Fruit fly (Drosophila melanogaster) whole organism, embryonic: ENCODE measurements around the gene Pif1A.

Experiments
- C15 ChIP-seq: fragments of 200-800 bp; sonication (Bioruptor generic); IDR thresholded peaks from 3 replicates; pipeline ENCODE4 v1.3.6; 2022; ENCODE audit warnings: missing biosample characterization, missing genetic modification characterization
- CG10209 ChIP-seq: fragments of 200-800 bp; sonication (Bioruptor generic); optimal IDR thresholded peaks from 3 replicates; lab custom pipeline; 2017; ENCODE audit warnings: missing biosample characterization, mild to moderate bottlenecking, missing genetic modification characterization, missing genetic modification reagents
- CG10321 ChIP-seq: fragments of 200-800 bp; sonication (Bioruptor generic); IDR thresholded peaks from 2 replicates; pipeline ENCODE4 v1.3.6; 2022; ENCODE audit warnings: missing biosample characterization, missing genetic modification characterization
- CG10654 ChIP-seq: fragments of 200-800 bp; sonication (Bioruptor generic); optimal IDR thresholded peaks from 2 replicates; lab custom pipeline; 2016; ENCODE audit warnings: missing biosample characterization, missing genetic modification characterization
- CG12219 ChIP-seq: fragments of 200-800 bp; sonication (Bioruptor generic); optimal IDR thresholded peaks from 3 replicates; lab custom pipeline; 2018; ENCODE audit warnings: missing biosample characterization, mild to moderate bottlenecking, missing genetic modification characterization
- CG13287 ChIP-seq: fragments of 200-800 bp; sonication (Bioruptor generic); IDR thresholded peaks from 2 replicates; pipeline ENCODE4 v1.3.6; 2022; ENCODE audit warnings: missing biosample characterization, missing genetic modification characterization; ENCODE audit not compliant: partially characterized antibody
- CG13624 ChIP-seq: fragments of 200-800 bp; sonication (Bioruptor generic); optimal IDR thresholded peaks from 2 replicates; lab custom pipeline; 2016; ENCODE audit warnings: missing biosample characterization, missing genetic modification characterization
- CG16813 ChIP-seq: fragments of 200-800 bp; sonication (Bioruptor generic); IDR thresholded peaks from 3 replicates; pipeline ENCODE4 v1.3.6; 2022; ENCODE audit warnings: missing biosample characterization, missing genetic modification characterization; ENCODE audit not compliant: partially characterized antibody
- CG17385 ChIP-seq: fragments of 200-800 bp; sonication (Bioruptor generic); optimal IDR thresholded peaks from 3 replicates; lab custom pipeline; 2018; ENCODE audit warnings: missing biosample characterization, mild to moderate bottlenecking, missing genetic modification characterization
- CG1792 ChIP-seq: fragments of 200-800 bp; sonication (Bioruptor generic); optimal IDR thresholded peaks from 2 replicates; lab custom pipeline; 2016; ENCODE audit warnings: missing biosample characterization, missing genetic modification characterization
- CG18476 ChIP-seq: fragments of 200-800 bp; sonication (Bioruptor generic); optimal IDR thresholded peaks from 2 replicates; lab custom pipeline; 2016; ENCODE audit warnings: missing biosample characterization, mild to moderate bottlenecking, missing genetic modification characterization
- CG2199 ChIP-seq: fragments of 200-800 bp; sonication (Bioruptor generic); IDR thresholded peaks from 3 replicates; pipeline ENCODE4 v1.3.6; 2022; ENCODE audit warnings: missing biosample characterization, missing genetic modification characterization
- CG2202 ChIP-seq: fragments of 200-800 bp; sonication (Bioruptor generic); optimal IDR thresholded peaks from 2 replicates; lab custom pipeline; 2018; ENCODE audit warnings: missing biosample characterization, mild to moderate bottlenecking, missing genetic modification characterization
- CG5245 ChIP-seq: fragments of 200-800 bp; sonication (Bioruptor generic); optimal IDR thresholded peaks from 3 replicates; lab custom pipeline; 2016; ENCODE audit warnings: missing biosample characterization, missing genetic modification characterization
- CG6175 ChIP-seq: fragments of 200-800 bp; sonication (Bioruptor generic); IDR thresholded peaks from 3 replicates; pipeline ENCODE4 v1.3.6; 2022; ENCODE audit warnings: missing biosample characterization, missing genetic modification characterization
- CG7556 ChIP-seq: fragments of 200-800 bp; sonication (Bioruptor generic); optimal IDR thresholded peaks from 2 replicates; lab custom pipeline; 2017; ENCODE audit warnings: missing biosample characterization, mild to moderate bottlenecking, missing genetic modification characterization
- CG8290 ChIP-seq, 3 experiments: fragments of 200-800 bp; sonication (Bioruptor generic); optimal IDR thresholded peaks; 2 replicates each; lab custom pipeline; 2016 to 2019; ENCODE audit warnings: missing biosample characterization in 3 of 3, missing genetic modification characterization in 3 of 3, mild to moderate bottlenecking in 2 of 3, moderate library complexity in 1 of 3
- CG9437 ChIP-seq: fragments of 200-800 bp; sonication (Bioruptor generic); optimal IDR thresholded peaks from 2 replicates; lab custom pipeline; 2018; ENCODE audit warnings: missing biosample characterization, mild to moderate bottlenecking, missing genetic modification characterization
- CG9797 ChIP-seq: fragments of 200-800 bp; sonication (Bioruptor generic); optimal IDR thresholded peaks from 3 replicates; lab custom pipeline; 2018; ENCODE audit warnings: missing biosample characterization, mild to moderate bottlenecking, missing genetic modification characterization
- Dp ChIP-seq: fragments of 200-800 bp; sonication (Bioruptor generic); optimal IDR thresholded peaks from 2 replicates; lab custom pipeline; 2018; ENCODE audit warnings: missing biosample characterization, mild to moderate bottlenecking, missing genetic modification characterization, moderate library complexity
- Kr ChIP-seq: fragments of 200-800 bp; sonication (Bioruptor generic); optimal IDR thresholded peaks from 2 replicates; lab custom pipeline; 2017; ENCODE audit warnings: missing biosample characterization, mild to moderate bottlenecking, missing genetic modification characterization
- MBD-R2 ChIP-seq: fragments of 200-800 bp; sonication (Bioruptor generic); IDR thresholded peaks from 2 replicates; pipeline ENCODE4 v1.3.6; 2022; ENCODE audit warnings: missing biosample characterization, missing genetic modification characterization
- Max ChIP-seq: fragments of 200-800 bp; sonication (Bioruptor generic); optimal IDR thresholded peaks from 2 replicates; lab custom pipeline; 2016; ENCODE audit warnings: missing biosample characterization, mild to moderate bottlenecking, missing genetic modification characterization
- Oaz ChIP-seq: fragments of 200-800 bp; sonication (Bioruptor generic); IDR thresholded peaks from 2 replicates; pipeline ENCODE4 v1.3.6; 2022; ENCODE audit warnings: missing biosample characterization, missing genetic modification characterization
- Six4 ChIP-seq: fragments of 200-800 bp; sonication (Bioruptor generic); optimal IDR thresholded peaks from 2 replicates; lab custom pipeline; 2016; ENCODE audit warnings: missing biosample characterization, missing genetic modification characterization
- Tbp ChIP-seq: fragments of >200 bp; optimal IDR thresholded peaks from 2 replicates; lab custom pipeline; 2018; ENCODE audit warnings: missing biosample characterization, missing genetic modification characterization
- Vsx1 ChIP-seq: fragments of 200-800 bp; sonication (Bioruptor generic); optimal IDR thresholded peaks from 2 replicates; lab custom pipeline; 2017; ENCODE audit warnings: missing biosample characterization, mild to moderate bottlenecking, missing genetic modification characterization, missing genetic modification reagents
- YL-1 ChIP-seq: fragments of 200-800 bp; sonication (Bioruptor generic); optimal IDR thresholded peaks from 3 replicates; lab custom pipeline; 2017; ENCODE audit warnings: missing biosample characterization, mild to moderate bottlenecking, missing genetic modification characterization
- abd-A ChIP-seq: fragments of 200-800 bp; sonication (Bioruptor generic); optimal IDR thresholded peaks from 3 replicates; lab custom pipeline; 2019; ENCODE audit warnings: missing biosample characterization, mild to moderate bottlenecking, missing genetic modification characterization, moderate library complexity
- ase ChIP-seq: fragments of 200-800 bp; sonication (Bioruptor generic); IDR thresholded peaks from 3 replicates; pipeline ENCODE4 v1.3.6; 2022; ENCODE audit warnings: missing biosample characterization, missing genetic modification characterization
- bcd ChIP-seq: fragments of 200-800 bp; sonication (Bioruptor generic); optimal IDR thresholded peaks from 2 replicates; lab custom pipeline; 2017; ENCODE audit warnings: missing biosample characterization, mild to moderate bottlenecking, missing genetic modification characterization
- br ChIP-seq: fragments of >200 bp; optimal IDR thresholded peaks from 2 replicates; lab custom pipeline; 2017
- caup ChIP-seq: fragments of 200-800 bp; sonication (Bioruptor generic); optimal IDR thresholded peaks from 3 replicates; lab custom pipeline; 2017; ENCODE audit warnings: missing biosample characterization, mild to moderate bottlenecking, missing genetic modification characterization, moderate library complexity; ENCODE audit not compliant: severe bottlenecking
- ci ChIP-seq: fragments of 200-800 bp; sonication (Bioruptor generic); IDR thresholded peaks from 3 replicates; pipeline ENCODE4 v1.3.6; 2022; ENCODE audit warnings: missing biosample characterization, missing genetic modification characterization
- dm ChIP-seq: fragments of 200-800 bp; sonication (Bioruptor generic); optimal IDR thresholded peaks from 3 replicates; lab custom pipeline; 2016; ENCODE audit warnings: missing biosample characterization, missing genetic modification characterization
- dmrt11E ChIP-seq: fragments of 200-800 bp; sonication (Bioruptor generic); optimal IDR thresholded peaks from 3 replicates; lab custom pipeline; 2018; ENCODE audit warnings: missing biosample characterization, mild to moderate bottlenecking, missing genetic modification characterization, moderate library complexity
- dpn ChIP-seq, 2 experiments: fragments of 200-800 bp; sonication (Bioruptor generic); optimal IDR thresholded peaks; 3 replicates each; lab custom pipeline; 2016; ENCODE audit warnings: missing biosample characterization in 2 of 2, missing genetic modification characterization in 2 of 2
- dysf ChIP-seq: fragments of 200-800 bp; sonication (Bioruptor generic); IDR thresholded peaks from 3 replicates; pipeline ENCODE4 v1.3.6; 2022; ENCODE audit warnings: missing biosample characterization, missing genetic modification characterization
- ems ChIP-seq: fragments of 200-800 bp; sonication (Bioruptor generic); optimal IDR thresholded peaks from 3 replicates; lab custom pipeline; 2016; ENCODE audit warnings: missing biosample characterization, missing genetic modification characterization
- fru ChIP-seq: fragments of >200 bp; optimal IDR thresholded peaks from 2 replicates; lab custom pipeline; 2017
- ham ChIP-seq: fragments of 200-800 bp; sonication (Bioruptor generic); IDR thresholded peaks from 2 replicates; pipeline ENCODE4 v1.3.6; 2022; ENCODE audit warnings: missing biosample characterization, missing genetic modification characterization
- kah ChIP-seq: fragments of 200-800 bp; sonication (Bioruptor generic); optimal IDR thresholded peaks from 2 replicates; lab custom pipeline; 2018; ENCODE audit warnings: missing biosample characterization, mild to moderate bottlenecking, missing genetic modification characterization
- ken ChIP-seq: fragments of 200-800 bp; sonication (Bioruptor generic); IDR thresholded peaks from 3 replicates; pipeline ENCODE4 v1.3.6; 2022; ENCODE audit warnings: missing biosample characterization, missing genetic modification characterization
- nom ChIP-seq: fragments of 200-800 bp; sonication (Bioruptor generic); optimal IDR thresholded peaks from 2 replicates; lab custom pipeline; 2017; ENCODE audit warnings: missing biosample characterization, missing genetic modification characterization, mild to moderate bottlenecking, moderate library complexity, missing genetic modification reagents
- org-1 ChIP-seq: fragments of 200-800 bp; sonication (Bioruptor generic); optimal IDR thresholded peaks from 2 replicates; lab custom pipeline; 2017; ENCODE audit warnings: missing biosample characterization, missing genetic modification characterization
- sisA ChIP-seq: fragments of 200-800 bp; sonication (Bioruptor generic); IDR thresholded peaks from 2 replicates; pipeline ENCODE4 v1.3.6; 2022; ENCODE audit warnings: missing biosample characterization, missing genetic modification characterization
- sna ChIP-seq: fragments of 200-800 bp; sonication (Bioruptor generic); IDR thresholded peaks from 2 replicates; pipeline ENCODE4 v1.3.6; 2022; ENCODE audit warnings: missing biosample characterization, missing genetic modification characterization; ENCODE audit not compliant: partially characterized antibody
- stwl ChIP-seq: fragments of 200-800 bp; sonication (Bioruptor generic); optimal IDR thresholded peaks from 3 replicates; lab custom pipeline; 2018; ENCODE audit warnings: missing biosample characterization, mild to moderate bottlenecking, missing genetic modification characterization, moderate library complexity
- tap ChIP-seq: fragments of 200-800 bp; optimal IDR thresholded peaks from 3 replicates; lab custom pipeline; 2019; ENCODE audit warnings: missing biosample characterization, mild to moderate bottlenecking, missing genetic modification characterization, moderate library complexity
- tna ChIP-seq: fragments of 200-800 bp; sonication (Bioruptor generic); IDR thresholded peaks from 2 replicates; pipeline ENCODE4 v1.3.6; 2022; ENCODE audit warnings: missing biosample characterization, missing genetic modification characterization; ENCODE audit not compliant: partially characterized antibody
- vnd ChIP-seq: fragments of 200-800 bp; sonication (Bioruptor generic); IDR thresholded peaks from 3 replicates; pipeline ENCODE4 v1.3.6; 2022; ENCODE audit warnings: missing biosample characterization, missing genetic modification characterization; ENCODE audit not compliant: partially characterized antibody

The Pif1A gene

DNA sequence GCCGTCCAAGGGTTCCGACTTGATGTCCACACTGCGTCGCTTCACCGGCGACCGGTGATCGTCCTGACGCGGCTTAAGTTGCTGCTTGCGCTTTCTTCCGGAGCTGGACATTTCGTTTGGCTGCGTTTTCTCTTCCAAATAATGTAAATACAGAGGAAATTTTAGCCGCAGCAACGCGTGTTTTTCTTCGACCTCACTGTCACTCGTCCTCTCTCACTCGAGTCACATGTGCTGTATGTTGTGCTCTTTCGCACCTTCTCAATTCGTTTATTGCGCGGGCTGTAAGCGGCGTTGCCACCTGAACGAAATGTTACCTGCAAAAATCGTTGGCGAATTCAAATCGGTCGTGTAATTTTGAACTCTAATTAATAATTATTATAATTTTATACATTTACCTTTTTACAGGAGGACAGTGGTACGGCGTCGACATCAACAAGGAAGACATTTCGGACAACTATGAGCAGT lies 4.4 kb upstream of the Pif1A start, which contains the start of gene CG9839 (continued):
- no peak for TF ChIP-seq tap
- no peak for TF ChIP-seq CG2202 (tag; lab: Kevin White, UChicago)
- no peak for TF ChIP-seq Tbp (GFP tag; lab: Kevin White, UChicago)
- no peak for TF ChIP-seq CG7556
- TF ChIP-seq org-1 (GFP tag; lab: Kevin White, UChicago) = no peak
- TF ChIP-seq kah (GFP tag; lab: Kevin White, UChicago) = no peak
- no peak for TF ChIP-seq CG18476 (GFP tag; lab: Kevin White, UChicago)
- no peak for TF ChIP-seq caup (GFP tag; lab: Kevin White, UChicago)
- no peak for TF ChIP-seq dpn (GFP tag; optimal IDR thresholded peaks at IDR 0.05; lab: Kevin White, UChicago)
- no peak for TF ChIP-seq tna (GFP tag; lab: Robert Waterston, UW)
- no peak for TF ChIP-seq ham (GFP tag; lab: Robert Waterston, UW)
- TF ChIP-seq dm (GFP tag; lab: Kevin White, UChicago) = peak; percentile 77
- no peak for TF ChIP-seq Six4
- TF ChIP-seq CG9797 = no peak
- TF ChIP-seq Dp = peak; percentile 79
- TF ChIP-seq sisA = no peak
- no peak for TF ChIP-seq CG12219 (GFP tag; lab: Kevin White, UChicago)
- no peak for TF ChIP-seq fru
- no peak for TF ChIP-seq CG13624 (GFP tag; lab: Kevin White, UChicago)
- TF ChIP-seq vnd = no peak
- no peak for TF ChIP-seq CG10654 (GFP tag; lab: Kevin White, UChicago)
- no peak for TF ChIP-seq ase (GFP tag; lab: Robert Waterston, UW)
- no peak for TF ChIP-seq CG17385 (GFP tag; lab: Kevin White, UChicago)
- TF ChIP-seq nom (GFP tag; lab: Kevin White, UChicago) = no peak
- TF ChIP-seq Max (GFP tag; lab: Kevin White, UChicago) = no peak
- TF ChIP-seq dysf (GFP tag; lab: Robert Waterston, UW) = no peak
- no peak for TF ChIP-seq Kr
- TF ChIP-seq YL-1 (GFP tag; lab: Kevin White, UChicago) = peak; percentile 68
- no peak for TF ChIP-seq CG1792 (GFP tag; lab: Kevin White, UChicago)
- no peak for TF ChIP-seq CG5245 (GFP tag; lab: Kevin White, UChicago)
- peak; percentile 22; the same call in 1 of the 3 replicates for TF ChIP-seq ci (GFP tag; lab: Robert Waterston, UW)
- peak; percentile 19 for TF ChIP-seq CG8290 (GFP tag; optimal IDR thresholded peaks at IDR 0.05; lab: Kevin White, UChicago)
- TF ChIP-seq CG8290 (tag; optimal IDR thresholded peaks at IDR 0.05; lab: Kevin White, UChicago) = peak in 1 of 2 experiments; percentile 48
- TF ChIP-seq Oaz (GFP tag; lab: Robert Waterston, UW) = no peak
- no peak for TF ChIP-seq CG9437
- no peak for TF ChIP-seq CG6175 (GFP tag; lab: Robert Waterston, UW)
- TF ChIP-seq MBD-R2 (GFP tag; lab: Robert Waterston, UW) = peak; percentile 17; the same call in 1 of the 2 replicates
- no peak for TF ChIP-seq bcd
- TF ChIP-seq ems = no peak
- no peak for TF ChIP-seq CG16813 (GFP tag; lab: Robert Waterston, UW)
- peak; percentile 38 for TF ChIP-seq stwl (tag; lab: Kevin White, UChicago)
- TF ChIP-seq CG10321 = peak; percentile 95
- no peak for TF ChIP-seq C15 (GFP tag; lab: Robert Waterston, UW)
- TF ChIP-seq CG2199 = peak; percentile 69; the same call in 1 of the 3 replicates
- no peak for TF ChIP-seq ken (GFP tag; lab: Robert Waterston, UW)
- TF ChIP-seq sna (GFP tag; lab: Robert Waterston, UW) = no peak
- peak; percentile 13; the same call in 1 of the 2 replicates for TF ChIP-seq CG13287 (GFP tag; lab: Robert Waterston, UW)
- no peak for TF ChIP-seq CG10209
- TF ChIP-seq dmrt11E (tag; lab: Kevin White, UChicago) = no peak
- TF ChIP-seq br (lab: Kevin White, UChicago) = no peak
- TF ChIP-seq Vsx1 = no peak
- TF ChIP-seq abd-A (tag; lab: Kevin White, UChicago) = no peak
